Worm (Caenorhabditis elegans) whole organism, young adult: ENCODE data around the gene gcp-2.2.

Experiments used
- F37B4.10 ChIP-seq: fragments of 200-800 bp; sonication (Bioruptor generic); IDR thresholded peaks from 2 replicates; pipeline ENCODE4 v1.3.6; 2022; ENCODE audit warnings: missing genetic modification characterization, missing compliant biosample characterization
- aptf-3 ChIP-seq: fragments of 200-800 bp; sonication (Bioruptor generic); IDR thresholded peaks from 2 replicates; pipeline ENCODE4 v1.3.6; 2022; ENCODE audit warnings: missing genetic modification characterization, missing compliant biosample characterization
- egrh-3 ChIP-seq: fragments of 200-800 bp; sonication (Bioruptor generic); IDR thresholded peaks from 2 replicates; pipeline ENCODE4 v1.3.6; 2022; ENCODE audit warnings: missing genetic modification reagents, missing genetic modification characterization, missing compliant biosample characterization
- lin-35 ChIP-seq, 3 experiments: fragments of 150-350 bp in 2 of 3; sonication (generic microtip) in 1 of 3; optimal IDR thresholded peaks; 2 replicates each; lab custom pipeline; 2014 to 2018; ENCODE audit warnings: missing biosample characterization in 3 of 3, missing genetic modification characterization in 3 of 3, missing genetic modification reagents in 3 of 3
- pha-4 ChIP-seq: fragments of 150-350 bp; sonication (generic microtip); optimal IDR thresholded peaks from 2 replicates; lab custom pipeline; 2014; ENCODE audit warnings: missing biosample characterization, missing genetic modification reagents, missing genetic modification characterization
- unc-62 ChIP-seq: fragments of 150-350 bp; optimal IDR thresholded peaks from 2 replicates; lab custom pipeline; 2014; ENCODE audit warnings: missing biosample characterization, missing genetic modification reagents, missing genetic modification characterization

ce11 chrX:11560615-11561014 is 23.1 kb downstream of the gcp-2.2 start, which contains the start of gene lev-8:
- TF ChIP-seq egrh-3 (GFP tag; lab: Robert Waterston, UW) = no peak
- no peak for TF ChIP-seq unc-62 (GFP tag; lab: Kevin White, UChicago)
- no peak for TF ChIP-seq lin-35 (GFP tag; optimal IDR thresholded peaks at IDR 0.05; lab: Kevin White, UChicago)
- no peak for TF ChIP-seq aptf-3 (GFP tag; lab: Robert Waterston, UW)
- no peak for TF ChIP-seq F37B4.10
- TF ChIP-seq pha-4 = no peak
